Worm (Caenorhabditis elegans) whole organism, mixed stage, embryonic: ENCODE data around the gene F01G4.4.

Source experiments
- bed-3 ChIP-seq: fragments of 200-800 bp; sonication (Bioruptor generic); optimal IDR thresholded peaks from 3 replicates; lab custom pipeline; 2018; ENCODE audit warnings: mild to moderate bottlenecking, missing genetic modification characterization, moderate library complexity, missing compliant biosample characterization
- ceh-43 ChIP-seq: fragments of 200-800 bp; sonication (Bioruptor generic); optimal IDR thresholded peaks from 2 replicates; lab custom pipeline; 2018; ENCODE audit warnings: mild to moderate bottlenecking, missing genetic modification characterization, moderate library complexity, missing compliant biosample characterization
- cnd-1 ChIP-seq: fragments of 200-800 bp; sonication (Bioruptor generic); optimal IDR thresholded peaks from 2 replicates; lab custom pipeline; 2018; ENCODE audit warnings: mild to moderate bottlenecking, missing genetic modification characterization, missing compliant biosample characterization
- nhr-76 ChIP-seq: sonication (generic microtip); optimal IDR thresholded peaks from 2 replicates; lab custom pipeline; 2017; ENCODE audit warnings: missing biosample characterization, missing genetic modification characterization
- pha-4 ChIP-seq: fragments of 150-350 bp; optimal IDR thresholded peaks from 2 replicates; lab custom pipeline; 2018; ENCODE audit warnings: missing biosample characterization, missing genetic modification reagents, missing genetic modification characterization

ce11 chrIV:11160707-11161106, 17.6 kb downstream of the F01G4.4 start, which contains the start of gene C08F8.15:
- TF ChIP-seq pha-4 (no peak), nhr-76 (tag; lab: Kevin White, UChicago) (no peak), ceh-43 (GFP tag; lab: Kevin White, UChicago) (no peak), cnd-1 (tag; lab: Kevin White, UChicago) (no peak), bed-3 (GFP tag; lab: Kevin White, UChicago) (no peak)
